Fruit fly (Drosophila melanogaster): ENCODE measurements around the gene CG43133.

CG43133 gene

dm6 chrX:18101098-18101711 is 28.8 kb downstream of the CG43133 start, which contains the start of gene Mvb12 (continued):
- TF ChIP-seq dimm (GFP tag; IDR thresholded peaks at IDR 0.05) (no peak), ind (GFP tag; optimal IDR thresholded peaks at IDR 0.05) (no peak), lilli (GFP tag; optimal IDR thresholded peaks at IDR 0.05) (no peak), CG17186 (GFP tag; optimal IDR thresholded peaks at IDR 0.05) (peak; percentile 4), Asciz (GFP tag; optimal IDR thresholded peaks at IDR 0.05) (no peak), Usf (GFP tag; optimal IDR thresholded peaks at IDR 0.05) (no peak), sima (GFP tag; optimal IDR thresholded peaks at IDR 0.05) (no peak), CG4404 (GFP tag; IDR thresholded peaks at IDR 0.05) (no peak), CG32772 (GFP tag; IDR thresholded peaks at IDR 0.05) (no peak), CG6272 (GFP tag; IDR thresholded peaks at IDR 0.05) (no peak), sens (GFP tag) (peak; percentile 77), Atf-2 (GFP tag; optimal IDR thresholded peaks at IDR 0.05) (no peak), slbo (GFP tag; IDR thresholded peaks at IDR 0.05) (peak; percentile 41; the same call in 1 of the 2 replicates), twi (tag; optimal IDR thresholded peaks at IDR 0.05) (no peak), CG17802 (tag; optimal IDR thresholded peaks at IDR 0.05) (no peak), CG11723 (GFP tag; optimal IDR thresholded peaks at IDR 0.05) (no peak), E2f1 (GFP tag; IDR thresholded peaks at IDR 0.05) (no peak), ewg (GFP tag; optimal IDR thresholded peaks at IDR 0.05) (no peak), Ada2b (GFP tag; IDR thresholded peaks at IDR 0.05) (no peak), CG14860 (GFP tag; IDR thresholded peaks at IDR 0.05; ENCODE audit: partially characterized antibody) (peak; percentile 50; the same call in 2 of the 3 replicates), E2f2 (GFP tag; IDR thresholded peaks at IDR 0.05) (peak; percentile 19; the same call in 1 of the 2 replicates), bcd (GFP tag; optimal IDR thresholded peaks at IDR 0.05) (no peak), CG9727 (GFP tag; optimal IDR thresholded peaks at IDR 0.05) (peak; percentile 13), NC2β (GFP tag; optimal IDR thresholded peaks at IDR 0.05) (peak; percentile 0), chm (GFP tag; IDR thresholded peaks at IDR 0.05) (peak; percentile 48; the same call in 1 of the 2 replicates), Ets65A (GFP tag) (no peak), CG11085 (GFP tag; IDR thresholded peaks at IDR 0.05) (no peak), stc (GFP tag; IDR thresholded peaks at IDR 0.05) (no peak), fd3F (GFP tag; optimal IDR thresholded peaks at IDR 0.05) (no peak), lola (GFP tag; optimal IDR thresholded peaks at IDR 0.05) (no peak), CG4820 (GFP tag; optimal IDR thresholded peaks at IDR 0.05) (no peak), Vsx1 (GFP tag; optimal IDR thresholded peaks at IDR 0.05) (no peak), croc (GFP tag; conservative IDR thresholded peaks at IDR 0.05) (no peak), Stat92E (GFP tag; optimal IDR thresholded peaks at IDR 0.05) (no peak), CG17328 (GFP tag; IDR thresholded peaks at IDR 0.05) (no peak), Dip3 (GFP tag; optimal IDR thresholded peaks at IDR 0.05) (no peak), CG12104 (GFP tag; optimal IDR thresholded peaks at IDR 0.05) (no peak), CG1602 (GFP tag; optimal IDR thresholded peaks at IDR 0.05) (no peak), Hr78 (GFP tag; optimal IDR thresholded peaks at IDR 0.05) (no peak), pita (GFP tag; optimal IDR thresholded peaks at IDR 0.05) (no peak), caup (GFP tag; optimal IDR thresholded peaks at IDR 0.05; ENCODE audit: severe bottlenecking) (no peak), CG2678 (tag; optimal IDR thresholded peaks at IDR 0.05) (peak; percentile 23), Sox102F (GFP tag; optimal IDR thresholded peaks at IDR 0.05) (peak; percentile 18), lmd (GFP tag; IDR thresholded peaks at IDR 0.05) (no peak), lov (optimal IDR thresholded peaks at IDR 0.05) (no peak), lov (GFP tag; IDR thresholded peaks at IDR 0.05) (no peak), gro (GFP tag; optimal IDR thresholded peaks at IDR 0.05) (no peak), wek (GFP tag; optimal IDR thresholded peaks at IDR 0.05) (peak; percentile 30), CG17612 (GFP tag; IDR thresholded peaks at IDR 0.05) (no peak), exex (tag; optimal IDR thresholded peaks at IDR 0.05) (no peak), CG4730 (GFP tag; IDR thresholded peaks at IDR 0.05) (no peak)
